Worm (Caenorhabditis elegans) whole organism, L4 larva: ENCODE results near the gene R53.5.
A peak's percentile ranks its signal among the peaks of the same experiment; 100 is the strongest.

Experiments used
- D1046.2 ChIP-seq: fragments of 200-800 bp; sonication (Bioruptor generic); IDR thresholded peaks from 2 replicates; pipeline ENCODE4 v1.3.6; 2022; ENCODE audit warnings: missing genetic modification characterization, missing compliant biosample characterization
- F26F4.8 ChIP-seq: fragments of 200-800 bp; sonication (Bioruptor generic); conservative IDR thresholded peaks from 2 replicates; pipeline ENCODE4 v1.3.6; 2022; ENCODE audit warnings: missing genetic modification characterization, missing compliant biosample characterization
- F37D6.2 ChIP-seq: sonication (generic microtip); optimal IDR thresholded peaks from 2 replicates; lab custom pipeline; 2016; ENCODE audit warnings: mild to moderate bottlenecking, missing genetic modification characterization, missing compliant biosample characterization
- F44E2.7 ChIP-seq: fragments of 200-800 bp; sonication (Bioruptor generic); IDR thresholded peaks from 2 replicates; pipeline ENCODE4 v2.1.2; 2022; ENCODE audit warnings: missing genetic modification characterization, missing compliant biosample characterization
- F49E8.2 ChIP-seq: sonication (generic microtip); optimal IDR thresholded peaks from 2 replicates; lab custom pipeline; 2016; ENCODE audit warnings: missing compliant biosample characterization, mild to moderate bottlenecking, missing genetic modification characterization, borderline replicate concordance
- Y105C5A.15 ChIP-seq: fragments of 200-800 bp; sonication (Bioruptor generic); IDR thresholded peaks from 2 replicates; pipeline ENCODE4 v1.3.6; 2022; ENCODE audit warnings: missing genetic modification characterization, missing compliant biosample characterization
- ZK546.5 ChIP-seq, 2 experiments: sonication (generic microtip); optimal IDR thresholded peaks; 2 replicates each; lab custom pipeline; 2017; ENCODE audit warnings: missing biosample characterization in 2 of 2, missing genetic modification characterization in 2 of 2
- ama-1 ChIP-seq: fragments of 150-350 bp; optimal IDR thresholded peaks from 2 replicates; lab custom pipeline; 2014; ENCODE audit warnings: inconsistent platforms, mixed read lengths
- ceh-20 ChIP-seq: fragments of 200-800 bp; sonication (Bioruptor generic); IDR thresholded peaks from 2 replicates; pipeline ENCODE4 v1.3.6; 2022; ENCODE audit warnings: missing genetic modification reagents, missing genetic modification characterization, missing compliant biosample characterization
- ceh-28 ChIP-seq: fragments of 150-350 bp; optimal IDR thresholded peaks from 2 replicates; lab custom pipeline; 2014; ENCODE audit warnings: missing biosample characterization, missing genetic modification reagents, missing genetic modification characterization
- ceh-32 ChIP-seq: sonication (generic microtip); optimal IDR thresholded peaks from 2 replicates; lab custom pipeline; 2016; ENCODE audit warnings: mild to moderate bottlenecking, missing genetic modification characterization, missing compliant biosample characterization; ENCODE audit not compliant: poor library complexity
- ceh-44 ChIP-seq: fragments of 200-800 bp; sonication (Bioruptor generic); IDR thresholded peaks from 2 replicates; pipeline ENCODE4 v1.3.6; 2022; ENCODE audit warnings: missing genetic modification reagents, missing genetic modification characterization, missing compliant biosample characterization
- ceh-62 ChIP-seq: sonication (generic microtip); optimal IDR thresholded peaks from 2 replicates; lab custom pipeline; 2017; ENCODE audit warnings: missing biosample characterization, missing genetic modification characterization
- ceh-82 ChIP-seq: sonication (generic microtip); optimal IDR thresholded peaks from 2 replicates; lab custom pipeline; 2017; ENCODE audit warnings: missing biosample characterization, missing genetic modification characterization
- ces-1 ChIP-seq: fragments of 150-350 bp; sonication (generic microtip); optimal IDR thresholded peaks from 4 replicates; lab custom pipeline; 2014; ENCODE audit warnings: missing biosample characterization, missing genetic modification reagents, missing genetic modification characterization
- cey-2 ChIP-seq: sonication (generic microtip); optimal IDR thresholded peaks from 3 replicates; lab custom pipeline; 2017; ENCODE audit warnings: missing genetic modification characterization, mild to moderate bottlenecking, missing compliant biosample characterization, antibody characterized with exemption, borderline replicate concordance; ENCODE audit not compliant: insufficient read depth
- ctbp-1 ChIP-seq: fragments of 200-800 bp; sonication (Bioruptor generic); IDR thresholded peaks from 2 replicates; pipeline ENCODE4 v1.3.6; 2022; ENCODE audit warnings: missing genetic modification reagents, missing genetic modification characterization, missing compliant biosample characterization
- daf-19 ChIP-seq: fragments of 200-800 bp; sonication (Bioruptor generic); conservative IDR thresholded peaks from 2 replicates; pipeline ENCODE4 v1.3.6; 2022; ENCODE audit warnings: missing genetic modification characterization, missing compliant biosample characterization
- daf-8 ChIP-seq: fragments of 200-800 bp; sonication (Bioruptor generic); IDR thresholded peaks from 2 replicates; pipeline ENCODE4 v1.3.6; 2022; ENCODE audit warnings: missing genetic modification characterization, missing compliant biosample characterization
- dmd-9 ChIP-seq: fragments of 200-800 bp; sonication (Bioruptor generic); IDR thresholded peaks from 2 replicates; pipeline ENCODE4 v1.3.6; 2022; ENCODE audit warnings: missing genetic modification reagents, missing genetic modification characterization, missing compliant biosample characterization
- dpl-1 ChIP-seq: fragments of 150-350 bp; optimal IDR thresholded peaks from 2 replicates; lab custom pipeline; 2014; ENCODE audit warnings: missing biosample characterization, missing genetic modification reagents, missing genetic modification characterization
- dve-1 ChIP-seq: sonication (generic microtip); optimal IDR thresholded peaks from 2 replicates; lab custom pipeline; 2017; ENCODE audit warnings: antibody characterized with exemption, mild to moderate bottlenecking, missing genetic modification characterization, missing compliant biosample characterization; ENCODE audit not compliant: insufficient read depth
- egl-27 ChIP-seq: sonication (generic microtip); optimal IDR thresholded peaks from 3 replicates; lab custom pipeline; 2017; ENCODE audit warnings: missing biosample characterization, missing genetic modification reagents, missing genetic modification characterization
- fos-1 ChIP-seq: fragments of 150-350 bp; optimal IDR thresholded peaks from 2 replicates; lab custom pipeline; 2014; ENCODE audit warnings: missing biosample characterization, missing genetic modification characterization
- gei-8 ChIP-seq: fragments of 200-800 bp; sonication (Bioruptor generic); optimal IDR thresholded peaks from 2 replicates; lab custom pipeline; 2018; ENCODE audit warnings: mild to moderate bottlenecking, missing genetic modification characterization, missing compliant biosample characterization
- hlh-11 ChIP-seq: fragments of 200-800 bp; sonication (Bioruptor generic); optimal IDR thresholded peaks from 2 replicates; lab custom pipeline; 2018; ENCODE audit warnings: mild to moderate bottlenecking, missing genetic modification characterization, missing compliant biosample characterization
- hlh-30 ChIP-seq: sonication (generic microtip); optimal IDR thresholded peaks from 2 replicates; lab custom pipeline; 2017; ENCODE audit warnings: antibody characterized with exemption, mild to moderate bottlenecking, missing genetic modification characterization, missing compliant biosample characterization; ENCODE audit not compliant: insufficient read depth
- jun-1 ChIP-seq: fragments of 150-350 bp; optimal IDR thresholded peaks from 2 replicates; lab custom pipeline; 2014; ENCODE audit warnings: missing biosample characterization, missing genetic modification reagents, missing genetic modification characterization
- lim-7 ChIP-seq: fragments of 200-800 bp; sonication (Bioruptor generic); IDR thresholded peaks from 2 replicates; pipeline ENCODE4 v1.3.6; 2022; ENCODE audit warnings: missing genetic modification characterization, missing compliant biosample characterization
- lin-1 ChIP-seq: fragments of 200-800 bp; sonication (Bioruptor generic); IDR thresholded peaks from 2 replicates; pipeline ENCODE4 v1.3.6; 2022; ENCODE audit warnings: missing genetic modification reagents, missing genetic modification characterization, missing compliant biosample characterization
- lin-29 ChIP-seq: fragments of 200-800 bp; sonication (Bioruptor generic); IDR thresholded peaks from 2 replicates; pipeline ENCODE4 v1.3.6; 2022; ENCODE audit warnings: missing genetic modification reagents, missing genetic modification characterization, missing compliant biosample characterization
- lin-38 ChIP-seq: fragments of 200-800 bp; sonication (Bioruptor generic); IDR thresholded peaks from 2 replicates; pipeline ENCODE4 v1.3.6; 2022; ENCODE audit warnings: missing genetic modification reagents, missing genetic modification characterization, missing compliant biosample characterization
- mdt-29 ChIP-seq: fragments of 200-800 bp; sonication (Bioruptor generic); IDR thresholded peaks from 2 replicates; pipeline ENCODE4 v1.3.6; 2022; ENCODE audit warnings: missing genetic modification reagents, missing genetic modification characterization, missing compliant biosample characterization
- mep-1 ChIP-seq: fragments of 150-350 bp; sonication (generic microtip); optimal IDR thresholded peaks from 3 replicates; lab custom pipeline; 2014; ENCODE audit warnings: missing biosample characterization, missing genetic modification characterization
- mes-2 ChIP-seq: sonication (generic microtip); optimal IDR thresholded peaks from 2 replicates; lab custom pipeline; 2016; ENCODE audit warnings: missing genotype, mild to moderate bottlenecking, missing genetic modification characterization, missing compliant biosample characterization; ENCODE audit not compliant: poor library complexity, severe bottlenecking
- mxl-2 ChIP-seq: fragments of 200-800 bp; sonication (Bioruptor generic); conservative IDR thresholded peaks from 2 replicates; pipeline ENCODE4 v1.3.6; 2022; ENCODE audit warnings: missing genetic modification reagents, missing genetic modification characterization, missing compliant biosample characterization
- nhr-10 ChIP-seq: fragments of 150-350 bp; optimal IDR thresholded peaks from 2 replicates; lab custom pipeline; 2014; ENCODE audit warnings: missing biosample characterization, missing genetic modification characterization
- nhr-11 ChIP-seq: fragments of 150-350 bp; optimal IDR thresholded peaks from 2 replicates; lab custom pipeline; 2014; ENCODE audit warnings: missing biosample characterization, missing genetic modification characterization
- nhr-237 ChIP-seq: sonication (generic microtip); optimal IDR thresholded peaks from 2 replicates; lab custom pipeline; 2017; ENCODE audit warnings: missing biosample characterization, missing genetic modification characterization
- nhr-42 ChIP-seq: fragments of 200-800 bp; sonication (Bioruptor generic); IDR thresholded peaks from 2 replicates; pipeline ENCODE4 v1.3.6; 2022; ENCODE audit warnings: missing genetic modification characterization, missing compliant biosample characterization
- nhr-76 ChIP-seq: fragments of 150-350 bp; optimal IDR thresholded peaks from 2 replicates; lab custom pipeline; 2014; ENCODE audit warnings: missing biosample characterization, missing genetic modification characterization
- pha-4 ChIP-seq, 2 experiments: fragments of 150-350 bp in 1 of 2; fragments of 200-800 bp in 1 of 2; sonication (Bioruptor generic) in 1 of 2; IDR thresholded peaks in 1 of 2; optimal IDR thresholded peaks in 1 of 2; 2 replicates each; pipeline versions ENCODE4 v1.3.6 to Lab custom; 2014 to 2022; ENCODE audit warnings: missing genetic modification characterization in 2 of 2, missing genetic modification reagents in 2 of 2, missing biosample characterization in 1 of 2, missing compliant biosample characterization in 1 of 2
- pqm-1 ChIP-seq: sonication (generic microtip); optimal IDR thresholded peaks from 2 replicates; lab custom pipeline; 2017; ENCODE audit warnings: missing biosample characterization, missing genetic modification characterization
- set-16 ChIP-seq: fragments of 200-800 bp; sonication (Bioruptor generic); IDR thresholded peaks from 2 replicates; pipeline ENCODE4 v1.3.6; 2022; ENCODE audit warnings: missing genetic modification reagents, missing genetic modification characterization, missing compliant biosample characterization
- skn-1 ChIP-seq: fragments of 150-350 bp; optimal IDR thresholded peaks from 2 replicates; lab custom pipeline; 2014; ENCODE audit warnings: missing biosample characterization, missing genetic modification characterization
- snpc-4 ChIP-seq: fragments of 150-350 bp; optimal IDR thresholded peaks from 2 replicates; lab custom pipeline; 2014; ENCODE audit warnings: missing biosample characterization, missing genetic modification characterization
- spr-3 ChIP-seq: fragments of 200-800 bp; sonication (Bioruptor generic); optimal IDR thresholded peaks from 2 replicates; lab custom pipeline; 2018; ENCODE audit warnings: mild to moderate bottlenecking, missing genetic modification characterization, missing compliant biosample characterization
- tra-1 ChIP-seq: fragments of 200-800 bp; sonication (Bioruptor generic); IDR thresholded peaks from 2 replicates; pipeline ENCODE4 v1.3.6; 2022; ENCODE audit warnings: missing genetic modification reagents, missing genetic modification characterization, missing compliant biosample characterization
- unc-130 ChIP-seq: sonication (generic microtip); optimal IDR thresholded peaks from 2 replicates; lab custom pipeline; 2016; ENCODE audit warnings: missing genetic modification reagents, missing genetic modification characterization, missing compliant biosample characterization
- unc-39 ChIP-seq: sonication (generic microtip); optimal IDR thresholded peaks from 2 replicates; lab custom pipeline; 2017; ENCODE audit warnings: missing biosample characterization, missing genetic modification characterization
- unc-62 ChIP-seq, 3 experiments: fragments of 150-350 bp in 1 of 3; sonication (generic microtip); optimal IDR thresholded peaks in 2 of 3; peaks in 1 of 3; 1 replicate in 1 of 3; 2 replicates in 2 of 3; lab custom pipeline; 2014 to 2017; ENCODE audit warnings: missing biosample characterization in 3 of 3, missing genetic modification characterization in 3 of 3, missing genetic modification reagents in 3 of 3, missing genotype in 1 of 3

Gene R53.5

DNA sequence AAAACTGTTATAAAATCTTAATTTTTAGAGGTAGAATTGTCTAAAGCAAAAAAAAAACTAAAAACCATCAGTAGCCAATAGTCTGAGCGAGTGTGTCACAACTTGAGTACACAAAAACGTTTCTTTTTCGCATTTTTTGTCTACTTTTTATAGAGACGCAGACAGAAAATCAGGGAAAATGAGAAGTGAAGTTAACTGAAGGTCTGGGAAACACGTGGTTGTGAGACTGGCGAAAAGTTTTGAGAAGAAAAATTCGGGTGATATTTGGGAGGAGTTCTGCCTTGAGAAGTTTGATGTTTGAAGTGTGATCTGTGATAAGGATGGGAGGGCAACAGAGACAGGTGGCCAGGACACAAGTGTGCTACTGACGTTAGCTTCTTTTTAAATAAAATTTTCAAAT lies 32.7 kb downstream of the R53.5 start (continued):
- TF ChIP-seq set-16 (GFP tag; lab: Robert Waterston, UW): no peak
- TF ChIP-seq snpc-4 (tag; lab: Kevin White, UChicago): no peak
- no peak for TF ChIP-seq ceh-62
- TF ChIP-seq dve-1 (tag; lab: Kevin White, UChicago): peak; percentile 92
- peak; percentile 90 for TF ChIP-seq mep-1 (tag; lab: Kevin White, UChicago)
- TF ChIP-seq nhr-10: peak; percentile 97
- no peak for TF ChIP-seq ces-1
- TF ChIP-seq dpl-1 (GFP tag; lab: Kevin White, UChicago): peak; percentile 64
- TF ChIP-seq lin-29: 0 out of 2 replicates have a peak, but pooled peaks have one; percentile 14
- peak; percentile 48 for TF ChIP-seq mes-2 (tag; lab: Kevin White, UChicago)
- TF ChIP-seq mxl-2 (GFP tag; lab: Robert Waterston, UW): no peak
- TF ChIP-seq ceh-28: no peak
- no peak for TF ChIP-seq F26F4.8 (GFP tag; lab: Robert Waterston, UW)
- TF ChIP-seq ctbp-1 (GFP tag; lab: Robert Waterston, UW): no peak
- no peak for TF ChIP-seq pha-4 (GFP tag; IDR thresholded peaks at IDR 0.05; lab: Robert Waterston, UW)
- peak; percentile 33 for TF ChIP-seq pha-4 (tag; optimal IDR thresholded peaks at IDR 0.05; lab: Kevin White, UChicago)
- TF ChIP-seq nhr-76 (tag; lab: Kevin White, UChicago): no peak
- no peak for TF ChIP-seq ceh-44 (GFP tag; lab: Robert Waterston, UW)
- TF ChIP-seq F44E2.7 (GFP tag; lab: Robert Waterston, UW): no peak
- no peak for TF ChIP-seq egl-27 (tag; lab: Kevin White, UChicago)
- peak; percentile 91 for TF ChIP-seq cey-2 (tag; lab: Kevin White, UChicago)
- TF ChIP-seq ama-1 (lab: Kevin White, UChicago): peak; percentile 90
- no peak for TF ChIP-seq F37D6.2 (tag; lab: Kevin White, UChicago)
- no peak for TF ChIP-seq nhr-42 (GFP tag; lab: Robert Waterston, UW)
- TF ChIP-seq dmd-9 (GFP tag; lab: Robert Waterston, UW): no peak
- no peak for TF ChIP-seq daf-19 (GFP tag; lab: Robert Waterston, UW)
- TF ChIP-seq daf-8: no peak
- TF ChIP-seq D1046.2 (GFP tag; lab: Robert Waterston, UW): no peak
- TF ChIP-seq nhr-237 (tag; lab: Kevin White, UChicago): no peak
- no peak for TF ChIP-seq jun-1 (tag; lab: Kevin White, UChicago)
- TF ChIP-seq mdt-29 (GFP tag; lab: Robert Waterston, UW): no peak
- no peak for TF ChIP-seq lin-1
- no peak for TF ChIP-seq ZK546.5 (tag; optimal IDR thresholded peaks at IDR 0.05; lab: Kevin White, UChicago)
- no peak for TF ChIP-seq Y105C5A.15 (GFP tag; lab: Robert Waterston, UW)
- TF ChIP-seq lim-7: no peak
- no peak for TF ChIP-seq F49E8.2 (tag; lab: Kevin White, UChicago)
- peak; percentile 94 for TF ChIP-seq hlh-11 (tag; lab: Kevin White, UChicago)
- TF ChIP-seq nhr-11 (tag; lab: Kevin White, UChicago): peak; percentile 99
- TF ChIP-seq pqm-1: peak; percentile 26
- TF ChIP-seq tra-1: peak; percentile 84
- TF ChIP-seq spr-3 (GFP tag; lab: Kevin White, UChicago): no peak
- TF ChIP-seq lin-38 (GFP tag; lab: Robert Waterston, UW): 0 out of 2 replicates have a peak, but pooled peaks have one; percentile 28
- no peak for TF ChIP-seq ceh-82 (tag; lab: Kevin White, UChicago)
- TF ChIP-seq skn-1 (tag; lab: Kevin White, UChicago): no peak
- peak in 1 of 2 experiments; percentile 64 for TF ChIP-seq unc-62 (GFP tag; optimal IDR thresholded peaks at IDR 0.05 in 1 of 2; lab: Kevin White, UChicago)
- TF ChIP-seq unc-62 (tag; optimal IDR thresholded peaks at IDR 0.05; lab: Kevin White, UChicago): no peak
- TF ChIP-seq unc-130 (GFP tag; lab: Kevin White, UChicago): peak; percentile 13
- TF ChIP-seq ceh-20: peak; percentile 21; the same call in 1 of the 2 replicates
- no peak for TF ChIP-seq ceh-32 (tag; lab: Kevin White, UChicago)
- peak; percentile 97 for TF ChIP-seq hlh-30
- TF ChIP-seq unc-39 (tag; lab: Kevin White, UChicago): no peak
- no peak for TF ChIP-seq fos-1 (tag; lab: Kevin White, UChicago)
- TF ChIP-seq gei-8 (GFP tag; lab: Kevin White, UChicago): no peak
